Fruit fly (Drosophila melanogaster) whole organism, wandering third instar larva: ENCODE measurements around the gene CG43203.

Experiments used
- CG32264 ChIP-seq: fragments of 200-800 bp; sonication (Bioruptor generic); optimal IDR thresholded peaks from 2 replicates; lab custom pipeline; 2016; ENCODE audit warnings: missing biosample characterization, missing genetic modification characterization
- CrebA ChIP-seq: fragments of 200-800 bp; sonication (Bioruptor generic); optimal IDR thresholded peaks from 2 replicates; lab custom pipeline; 2016; ENCODE audit warnings: missing biosample characterization, mild to moderate bottlenecking, missing genetic modification characterization, borderline replicate concordance
- Dfd ChIP-seq: fragments of >200 bp; optimal IDR thresholded peaks from 2 replicates; lab custom pipeline; 2017; ENCODE audit warnings: missing biosample characterization, missing genetic modification characterization
- Dif ChIP-seq: fragments of 200-275, 200-300 bp; sonication (Bioruptor generic); optimal IDR thresholded peaks from 2 replicates; lab custom pipeline; 2018; ENCODE audit warnings: missing biosample characterization, missing genetic modification characterization; ENCODE audit not compliant: partially characterized antibody
- Hr78 ChIP-seq: fragments of >200 bp; optimal IDR thresholded peaks from 2 replicates; lab custom pipeline; 2017; ENCODE audit warnings: missing biosample characterization, missing genetic modification characterization
- Jra ChIP-seq: sonication (Bioruptor generic); optimal IDR thresholded peaks from 2 replicates; lab custom pipeline; 2016; ENCODE audit warnings: missing biosample characterization, missing genetic modification characterization
- OdsH ChIP-seq: fragments of 200-800 bp; sonication (Bioruptor generic); optimal IDR thresholded peaks from 2 replicates; lab custom pipeline; 2016; ENCODE audit warnings: missing biosample characterization, mild to moderate bottlenecking, missing genetic modification characterization
- br ChIP-seq: fragments of 200-800 bp; sonication (Bioruptor generic); optimal IDR thresholded peaks from 2 replicates; lab custom pipeline; 2016; ENCODE audit warnings: missing biosample characterization, missing genetic modification characterization
- h ChIP-seq: fragments of 200-800 bp; sonication (Bioruptor generic); optimal IDR thresholded peaks from 3 replicates; lab custom pipeline; 2016; ENCODE audit warnings: missing biosample characterization, mild to moderate bottlenecking, missing genetic modification characterization
- jim ChIP-seq: fragments of 175-275, 200-325 bp; sonication (Bioruptor generic); optimal IDR thresholded peaks from 2 replicates; lab custom pipeline; 2016; ENCODE audit warnings: missing biosample characterization, mild to moderate bottlenecking, missing genetic modification characterization
- psq ChIP-seq: fragments of 200-800 bp; sonication (Bioruptor generic); optimal IDR thresholded peaks from 3 replicates; lab custom pipeline; 2017; ENCODE audit warnings: missing biosample characterization, mild to moderate bottlenecking, missing genetic modification characterization, moderate library complexity
- rgr ChIP-seq: fragments of 200-800 bp; sonication (Bioruptor generic); optimal IDR thresholded peaks from 3 replicates; lab custom pipeline; 2016; ENCODE audit warnings: missing biosample characterization, mild to moderate bottlenecking, missing genetic modification characterization
- sv ChIP-seq: fragments of 200-800 bp; sonication (Bioruptor generic); optimal IDR thresholded peaks from 3 replicates; lab custom pipeline; 2016; ENCODE audit warnings: missing biosample characterization, missing genetic modification characterization

dm6 chr3R:19389919-19390318, 36.1 kb downstream of the CG43203 start, which contains the start of gene CG18493:
- TF ChIP-seq Hr78 (GFP tag; lab: Kevin White, UChicago) (no peak), psq (GFP tag; lab: Kevin White, UChicago) (no peak), Dif (GFP tag; lab: Kevin White, UChicago) (no peak), OdsH (no peak), sv (GFP tag; lab: Kevin White, UChicago) (no peak), jim (GFP tag; lab: Kevin White, UChicago) (no peak), Dfd (no peak), CrebA (GFP tag; lab: Kevin White, UChicago) (no peak), Jra (GFP tag; lab: Kevin White, UChicago) (no peak), rgr (GFP tag; lab: Kevin White, UChicago) (no peak), h (GFP tag; lab: Kevin White, UChicago) (no peak), br (GFP tag; lab: Kevin White, UChicago) (no peak), CG32264 (GFP tag; lab: Kevin White, UChicago) (no peak)
